Fruit fly (Drosophila melanogaster): ENCODE measurements around the gene hdm.

Gene hdm

dm6 chrX:7920081-7920688, at the start of gene hdm, which contains the start of gene Ykt6:
hdm (minus strand) TSS chrX:7920131.
Ykt6 (plus strand) TSS chrX:7920409.
- peak; percentile 82 for TF ChIP-seq CG17801 (GFP tag; optimal IDR thresholded peaks at IDR 0.05; ENCODE audit: partially characterized antibody)

- peak; percentile 29 for TF ChIP-seq CG17801 (GFP tag; optimal IDR thresholded peaks at IDR 0.05; ENCODE audit: partially characterized antibody)
Observed at dm6 chrX:7969188-7969829, 49.4 kb upstream of the hdm start.

DNA sequence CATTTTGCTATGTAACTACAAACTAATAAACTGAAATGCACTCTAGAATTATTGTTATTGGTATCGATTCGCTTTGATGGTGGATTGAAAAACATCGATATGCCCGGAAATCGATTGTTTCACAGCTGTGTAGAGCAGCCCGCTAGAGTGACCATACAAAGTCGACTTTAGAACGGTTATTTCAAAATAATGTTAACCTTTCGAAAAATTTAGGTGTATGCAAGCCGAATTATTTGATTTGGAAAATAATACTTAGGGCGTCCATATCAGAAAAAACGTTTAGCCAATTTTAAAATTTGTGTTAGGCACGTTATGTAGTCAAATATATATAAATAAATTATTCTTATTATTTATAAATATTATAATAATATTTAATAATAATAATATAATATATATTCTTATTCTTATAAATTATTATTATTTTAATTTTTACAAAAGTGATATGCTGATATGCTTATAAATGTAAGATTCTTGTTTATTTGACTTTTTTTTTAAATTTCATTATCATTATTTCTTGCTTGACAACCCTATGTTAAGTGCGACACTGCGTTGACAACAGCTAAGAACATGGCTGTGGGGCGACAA, 48.4 kb upstream of the hdm start, which contains the start of gene sws:
Gene sws, minus strand, starts transcription at position 22 of the 585 bp plus-strand sequence.
- TF ChIP-seq CG17801 (GFP tag; optimal IDR thresholded peaks at IDR 0.05; ENCODE audit: partially characterized antibody), result peak; percentile 42

- TF ChIP-seq CG17801 (GFP tag; optimal IDR thresholded peaks at IDR 0.05; ENCODE audit: partially characterized antibody), result no peak
Observed at dm6 chrX:7967848-7968143, 47.9 kb upstream of the hdm start.

- no peak for TF ChIP-seq CG17801 (GFP tag; optimal IDR thresholded peaks at IDR 0.05; ENCODE audit: partially characterized antibody)
Observed at dm6 chrX:7967052-7967847, 47.3 kb upstream of the hdm start.

- TF ChIP-seq CG17801 (GFP tag; optimal IDR thresholded peaks at IDR 0.05; ENCODE audit: partially characterized antibody), result no peak
Observed at dm6 chrX:7965761-7966555, 46.0 kb upstream of the hdm start.

dm6 chrX:7963724-7964123, 43.8 kb upstream of the hdm start, which contains the start of gene sn:
sn (plus strand) TSS chrX:7964024.
- TF ChIP-seq CG17801 (GFP tag; optimal IDR thresholded peaks at IDR 0.05; ENCODE audit: partially characterized antibody), result no peak

dm6 chrX:7960988-7961387, 41.1 kb upstream of the hdm start:
- TF ChIP-seq CG17801 (GFP tag; optimal IDR thresholded peaks at IDR 0.05; ENCODE audit: partially characterized antibody), result no peak

dm6 chrX:7959512-7959911, 39.6 kb upstream of the hdm start:
- no peak for TF ChIP-seq CG17801 (GFP tag; optimal IDR thresholded peaks at IDR 0.05; ENCODE audit: partially characterized antibody)

- no peak for TF ChIP-seq CG17801 (GFP tag; optimal IDR thresholded peaks at IDR 0.05; ENCODE audit: partially characterized antibody)
Observed at dm6 chrX:7959025-7959424, 39.1 kb upstream of the hdm start.

DNA sequence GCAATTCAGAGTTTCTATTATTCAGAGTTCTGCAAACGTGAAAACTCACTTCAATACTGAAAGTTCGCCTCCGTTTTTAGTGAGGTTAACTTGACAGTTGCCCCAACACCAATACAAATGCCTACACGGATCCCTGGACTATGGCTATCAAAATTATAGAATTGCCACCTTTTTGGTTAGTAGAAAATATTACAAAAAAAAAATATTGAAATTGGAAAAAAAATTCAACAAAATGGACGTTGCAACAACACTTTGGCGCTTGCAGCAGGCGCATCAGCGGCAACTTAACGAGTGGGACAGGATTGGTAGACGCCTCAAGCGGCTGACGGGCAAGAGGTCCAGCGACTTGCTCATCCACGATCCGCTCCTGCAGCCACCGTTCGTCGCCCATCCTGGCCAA, 36.0 kb upstream of the hdm start, which contains the start of the genes CG15332 and CG15330:
Gene CG15332, minus strand, starts transcription at position 101 of the 400 bp plus-strand sequence.
Gene CG15330, plus strand, starts transcription at position 175 of the 400 bp plus-strand sequence.
- no peak for TF ChIP-seq CG17801 (GFP tag; optimal IDR thresholded peaks at IDR 0.05; ENCODE audit: partially characterized antibody)

DNA sequence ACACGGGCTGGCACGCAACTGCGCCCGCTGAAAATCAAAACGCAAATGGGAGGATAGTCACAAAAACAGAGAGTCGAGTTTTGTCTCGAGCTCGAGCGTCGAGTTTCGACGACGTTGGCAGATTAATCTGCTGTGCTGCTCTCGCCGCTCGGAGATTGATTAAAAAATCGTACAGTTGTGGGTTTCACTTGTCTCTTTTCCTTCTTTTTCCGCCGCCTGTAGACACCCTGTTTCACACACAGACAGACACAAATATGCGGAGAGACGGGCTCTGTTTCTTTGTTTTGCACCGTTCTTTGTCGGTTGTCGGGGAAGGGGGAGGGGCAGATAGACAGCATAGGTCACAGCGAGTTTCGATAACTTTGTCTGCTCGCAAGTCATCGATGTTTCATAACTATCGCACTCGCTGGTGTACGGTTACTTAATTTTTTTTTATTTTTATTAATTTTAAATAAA, 27.0 kb upstream of the hdm start, which contains the start of gene orion:
Gene orion, minus strand, starts transcription at position 51 of the 456 bp plus-strand sequence.
- peak; percentile 90 for TF ChIP-seq CG17801 (GFP tag; optimal IDR thresholded peaks at IDR 0.05; ENCODE audit: partially characterized antibody)

DNA sequence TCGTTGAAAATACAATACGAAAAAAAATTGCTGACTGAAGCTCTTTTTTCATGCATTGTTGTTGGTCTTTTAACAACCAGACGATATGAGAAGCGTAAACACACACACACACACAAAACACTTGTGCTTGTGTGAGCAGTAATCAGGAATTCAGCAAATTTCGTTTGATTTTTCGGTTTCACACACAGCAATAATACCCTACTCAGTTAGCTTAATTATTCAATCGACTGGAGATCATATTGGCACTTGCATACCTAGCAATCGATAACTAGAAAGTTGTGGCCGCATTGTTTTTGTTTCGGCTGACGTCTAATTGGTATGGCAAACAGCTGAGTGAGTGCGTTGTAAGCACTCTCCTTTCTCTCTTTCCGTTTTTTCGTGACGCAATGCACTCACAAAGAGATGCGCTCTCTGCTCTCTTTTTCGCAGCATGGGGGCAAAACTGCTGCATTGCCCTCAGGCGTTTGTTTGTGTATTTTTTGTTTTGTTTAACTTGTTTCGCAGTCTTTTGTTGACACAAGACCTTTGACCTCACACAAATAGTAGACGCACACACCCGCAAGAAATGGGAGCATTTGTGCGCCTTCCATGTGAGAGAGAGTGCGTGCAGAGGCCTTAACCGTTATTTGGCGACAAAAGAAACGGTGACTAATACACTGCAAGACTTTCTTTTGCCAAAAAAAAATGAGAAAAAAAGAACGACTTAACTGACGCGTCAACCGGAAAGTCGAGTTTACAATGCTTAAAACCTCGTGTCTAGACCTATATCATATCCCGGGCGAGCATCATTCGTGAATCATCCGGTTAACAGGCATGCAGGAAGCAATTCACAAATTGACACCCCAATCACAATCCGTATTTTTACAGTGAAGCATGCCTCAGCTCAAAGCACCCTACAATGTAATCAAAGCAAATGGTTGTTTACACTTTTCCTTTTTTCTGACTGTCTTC, 25.1 kb upstream of the hdm start:
- peak; percentile 48 for TF ChIP-seq CG17801 (GFP tag; optimal IDR thresholded peaks at IDR 0.05; ENCODE audit: partially characterized antibody)

Measured in ovary, adult (tissue).